Worm (Caenorhabditis elegans) whole organism, L3 larva: ENCODE results near the gene C55A1.7.

Experiments
- R02D3.7 ChIP-seq: fragments of 150-350 bp; optimal IDR thresholded peaks from 2 replicates; lab custom pipeline; 2014; ENCODE audit warnings: missing biosample characterization, missing genetic modification characterization
- ZK546.5 ChIP-seq: sonication (generic microtip); optimal IDR thresholded peaks from 2 replicates; lab custom pipeline; 2017; ENCODE audit warnings: missing biosample characterization, missing genetic modification characterization
- ceh-9 ChIP-seq: sonication (generic microtip); optimal IDR thresholded peaks from 2 replicates; lab custom pipeline; 2018; ENCODE audit warnings: missing biosample characterization, missing genetic modification characterization
- daf-12 ChIP-seq: fragments of 150-350 bp; optimal IDR thresholded peaks from 2 replicates; lab custom pipeline; 2014; ENCODE audit warnings: missing biosample characterization, missing genetic modification reagents, missing genetic modification characterization
- egl-27 ChIP-seq: sonication (generic microtip); optimal IDR thresholded peaks from 4 replicates; lab custom pipeline; 2017; ENCODE audit warnings: missing biosample characterization, missing genetic modification reagents, missing genetic modification characterization
- elt-2 ChIP-seq: sonication (generic microtip); optimal IDR thresholded peaks from 2 replicates; lab custom pipeline; 2016; ENCODE audit warnings: missing genetic modification reagents, mild to moderate bottlenecking, missing genetic modification characterization, missing compliant biosample characterization
- fkh-10 ChIP-seq: sonication (generic microtip); optimal IDR thresholded peaks from 2 replicates; lab custom pipeline; 2017; ENCODE audit warnings: missing biosample characterization, missing genetic modification reagents, missing genetic modification characterization
- nhr-11 ChIP-seq: fragments of 150-350 bp; optimal IDR thresholded peaks from 2 replicates; lab custom pipeline; 2014; ENCODE audit warnings: missing biosample characterization, missing genetic modification characterization
- nhr-25 ChIP-seq: sonication (generic microtip); optimal IDR thresholded peaks from 2 replicates; lab custom pipeline; 2017; ENCODE audit warnings: missing biosample characterization, missing genetic modification characterization
- pha-4 ChIP-seq: fragments of 150-350 bp; optimal IDR thresholded peaks from 2 replicates; lab custom pipeline; 2014; ENCODE audit warnings: missing biosample characterization, missing genetic modification reagents, missing genetic modification characterization
- ztf-4 ChIP-seq: fragments of 150-350 bp; optimal IDR thresholded peaks from 2 replicates; lab custom pipeline; 2014; ENCODE audit warnings: missing biosample characterization, missing genetic modification characterization

DNA sequence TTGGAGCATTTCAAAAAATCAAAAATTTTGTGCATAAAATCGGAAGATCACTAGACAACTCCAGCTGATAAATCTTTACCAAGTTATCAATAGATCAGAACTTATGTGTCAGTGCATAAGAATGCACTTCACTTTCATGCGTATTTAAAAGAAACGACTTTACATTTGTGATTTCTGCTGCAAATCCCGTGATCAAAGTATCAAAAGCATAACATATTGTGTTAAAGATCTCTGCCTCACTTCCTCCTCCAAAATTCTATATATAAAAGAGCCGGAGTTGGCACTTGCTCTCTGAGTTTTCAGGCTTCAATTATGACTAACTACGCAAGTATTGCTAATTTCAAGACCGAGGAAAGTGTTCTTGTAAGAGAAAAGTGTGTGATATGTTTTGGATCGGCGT, 46.2 kb upstream of the C55A1.7 start, which contains the start of gene nhr-198:
- TF ChIP-seq nhr-25 (no peak), nhr-11 (tag; lab: Kevin White, UChicago) (no peak), elt-2 (tag; lab: Kevin White, UChicago) (no peak), pha-4 (tag; lab: Kevin White, UChicago) (no peak), ZK546.5 (tag; lab: Kevin White, UChicago) (no peak), daf-12 (tag; lab: Kevin White, UChicago) (no peak), egl-27 (tag; lab: Kevin White, UChicago) (no peak), fkh-10 (GFP tag; lab: Kevin White, UChicago) (no peak), ztf-4 (tag; lab: Kevin White, UChicago) (no peak), R02D3.7 (no peak), ceh-9 (no peak)
